Fruit fly (Drosophila melanogaster) whole organism, embryonic: ENCODE measurements around the gene yps.

Experiments
- BEAF-32 ChIP-seq: fragments of 200-800 bp; sonication (Bioruptor generic); optimal IDR thresholded peaks from 3 replicates; lab custom pipeline; 2017; ENCODE audit warnings: missing biosample characterization, missing genetic modification characterization, mild to moderate bottlenecking, moderate library complexity, missing genetic modification reagents
- CG10431 ChIP-seq: fragments of 200-800 bp; sonication (Bioruptor generic); optimal IDR thresholded peaks from 3 replicates; lab custom pipeline; 2018; ENCODE audit warnings: missing biosample characterization, mild to moderate bottlenecking, missing genetic modification characterization
- CG10543 ChIP-seq: fragments of 200-800 bp; sonication (Bioruptor generic); optimal IDR thresholded peaks from 3 replicates; lab custom pipeline; 2017; ENCODE audit warnings: missing biosample characterization, mild to moderate bottlenecking, missing genetic modification characterization, moderate library complexity
- CG12659 ChIP-seq: fragments of 200-800 bp; sonication (Bioruptor generic); optimal IDR thresholded peaks from 3 replicates; lab custom pipeline; 2017; ENCODE audit warnings: mild to moderate bottlenecking, missing biosample characterization, missing genetic modification reagents, missing genetic modification characterization
- CG14710 ChIP-seq: fragments of 200-800 bp; sonication (Bioruptor generic); optimal IDR thresholded peaks from 3 replicates; lab custom pipeline; 2019; ENCODE audit warnings: missing biosample characterization, mild to moderate bottlenecking, missing genetic modification characterization, moderate library complexity
- CG15011 ChIP-seq: fragments of 200-800 bp; sonication (Bioruptor generic); optimal IDR thresholded peaks from 3 replicates; lab custom pipeline; 2018; ENCODE audit warnings: missing biosample characterization, mild to moderate bottlenecking, missing genetic modification characterization
- CG17328 ChIP-seq: fragments of 200-800 bp; sonication (Bioruptor generic); IDR thresholded peaks from 2 replicates; pipeline ENCODE4 v1.3.6; 2022; ENCODE audit warnings: missing biosample characterization, missing genetic modification characterization
- CG17385 ChIP-seq: fragments of 200-800 bp; sonication (Bioruptor generic); optimal IDR thresholded peaks from 3 replicates; lab custom pipeline; 2018; ENCODE audit warnings: missing biosample characterization, mild to moderate bottlenecking, missing genetic modification characterization
- CG17612 ChIP-seq: fragments of 200-800 bp; sonication (Bioruptor generic); IDR thresholded peaks from 2 replicates; pipeline ENCODE4 v1.3.6; 2022; ENCODE audit warnings: missing biosample characterization, missing genetic modification characterization
- CG17912 ChIP-seq: fragments of 200-800 bp; sonication (Bioruptor generic); optimal IDR thresholded peaks from 2 replicates; lab custom pipeline; 2018; ENCODE audit warnings: missing biosample characterization, mild to moderate bottlenecking, missing genetic modification characterization
- CG18011 ChIP-seq: fragments of 200-800 bp; sonication (Bioruptor generic); optimal IDR thresholded peaks from 2 replicates; lab custom pipeline; 2017; ENCODE audit warnings: missing biosample characterization, missing genetic modification characterization, mild to moderate bottlenecking, moderate library complexity, missing genotype
- CG31365 ChIP-seq: fragments of 200-800 bp; sonication (Bioruptor generic); optimal IDR thresholded peaks from 2 replicates; lab custom pipeline; 2018; ENCODE audit warnings: missing biosample characterization, mild to moderate bottlenecking, missing genetic modification characterization
- CG32767 ChIP-seq: fragments of 200-800 bp; sonication (Bioruptor generic); IDR thresholded peaks from 2 replicates; pipeline ENCODE4 v1.3.6; 2022; ENCODE audit warnings: missing biosample characterization, missing genetic modification characterization
- CG32772 ChIP-seq: fragments of 200-800 bp; sonication (Bioruptor generic); IDR thresholded peaks from 2 replicates; pipeline ENCODE4 v1.3.6; 2022; ENCODE audit warnings: missing biosample characterization, missing genetic modification characterization
- CG4617 ChIP-seq: fragments of 200-800 bp; sonication (Bioruptor generic); optimal IDR thresholded peaks from 3 replicates; lab custom pipeline; 2016; ENCODE audit warnings: missing biosample characterization, missing genetic modification characterization, borderline replicate concordance
- CG4707 ChIP-seq: fragments of 200-800 bp; sonication (Bioruptor generic); optimal IDR thresholded peaks from 2 replicates; lab custom pipeline; 2018; ENCODE audit warnings: missing biosample characterization, mild to moderate bottlenecking, missing genetic modification characterization, moderate library complexity
- CG5245 ChIP-seq: fragments of 200-800 bp; sonication (Bioruptor generic); optimal IDR thresholded peaks from 3 replicates; lab custom pipeline; 2016; ENCODE audit warnings: missing biosample characterization, missing genetic modification characterization
- CG6254 ChIP-seq: fragments of 200-800 bp; sonication (Bioruptor generic); optimal IDR thresholded peaks from 3 replicates; lab custom pipeline; 2017; ENCODE audit warnings: mild to moderate bottlenecking, missing biosample characterization, missing genetic modification reagents, missing genetic modification characterization
- CG6683 ChIP-seq: fragments of 200-800 bp; sonication (Bioruptor generic); optimal IDR thresholded peaks from 2 replicates; lab custom pipeline; 2017; ENCODE audit warnings: missing biosample characterization, mild to moderate bottlenecking, missing genetic modification characterization, missing genetic modification reagents
- CG8944 ChIP-seq: fragments of 200-800 bp; sonication (Bioruptor generic); optimal IDR thresholded peaks from 3 replicates; lab custom pipeline; 2016; ENCODE audit warnings: missing biosample characterization, missing genetic modification characterization
- Deaf1 ChIP-seq: fragments of 200-800 bp; optimal IDR thresholded peaks from 3 replicates; lab custom pipeline; 2019; ENCODE audit warnings: missing biosample characterization, mild to moderate bottlenecking, missing genetic modification characterization, moderate library complexity
- Dll ChIP-seq: fragments of 200-800 bp; sonication (Bioruptor generic); IDR thresholded peaks from 4 replicates; pipeline ENCODE4 v1.3.6; 2022; ENCODE audit warnings: missing biosample characterization, missing genetic modification characterization; ENCODE audit not compliant: partially characterized antibody
- H2.0 ChIP-seq: fragments of 200-800 bp; sonication (Bioruptor generic); IDR thresholded peaks from 2 replicates; pipeline ENCODE4 v1.3.6; 2022; ENCODE audit warnings: missing biosample characterization, missing genetic modification characterization
- HLH3B ChIP-seq: fragments of 200-800 bp; sonication (Bioruptor generic); IDR thresholded peaks from 2 replicates; pipeline ENCODE4 v1.3.6; 2022; ENCODE audit warnings: missing biosample characterization, missing genetic modification characterization
- HLH4C ChIP-seq: fragments of 200-800 bp; sonication (Bioruptor generic); IDR thresholded peaks from 3 replicates; pipeline ENCODE4 v1.3.6; 2022; ENCODE audit warnings: missing biosample characterization, missing genetic modification characterization; ENCODE audit not compliant: partially characterized antibody
- MBD-R2 ChIP-seq: fragments of 200-800 bp; sonication (Bioruptor generic); IDR thresholded peaks from 2 replicates; pipeline ENCODE4 v1.3.6; 2022; ENCODE audit warnings: missing biosample characterization, missing genetic modification characterization
- NC2α ChIP-seq: fragments of 200-800 bp; sonication (Bioruptor generic); optimal IDR thresholded peaks from 2 replicates; lab custom pipeline; 2016; ENCODE audit warnings: missing biosample characterization, missing genetic modification characterization
- Nf-YA ChIP-seq: fragments of 200-800 bp; sonication (Bioruptor generic); IDR thresholded peaks from 2 replicates; pipeline ENCODE4 v1.3.6; 2022; ENCODE audit warnings: missing biosample characterization, missing genetic modification characterization
- Nf-YB ChIP-seq: fragments of 200-800 bp; sonication (Bioruptor generic); optimal IDR thresholded peaks from 3 replicates; lab custom pipeline; 2019; ENCODE audit warnings: missing biosample characterization, mild to moderate bottlenecking, missing genetic modification characterization, moderate library complexity
- Oaz ChIP-seq: fragments of 200-800 bp; sonication (Bioruptor generic); IDR thresholded peaks from 2 replicates; pipeline ENCODE4 v1.3.6; 2022; ENCODE audit warnings: missing biosample characterization, missing genetic modification characterization
- Opbp ChIP-seq: fragments of 200-800 bp; sonication (Bioruptor generic); IDR thresholded peaks from 3 replicates; pipeline ENCODE4 v1.3.6; 2022; ENCODE audit warnings: missing biosample characterization, missing genetic modification characterization; ENCODE audit not compliant: partially characterized antibody
- Side ChIP-seq: fragments of 200-800 bp; sonication (Bioruptor generic); optimal IDR thresholded peaks from 2 replicates; lab custom pipeline; 2016; ENCODE audit warnings: missing biosample characterization, missing genetic modification characterization
- Spps ChIP-seq: fragments of 200-800 bp; sonication (Bioruptor generic); optimal IDR thresholded peaks from 2 replicates; lab custom pipeline; 2018; ENCODE audit warnings: missing biosample characterization, mild to moderate bottlenecking, missing genetic modification characterization
- ab ChIP-seq: fragments of 200-800 bp; sonication (Bioruptor generic); optimal IDR thresholded peaks from 2 replicates; lab custom pipeline; 2016; ENCODE audit warnings: missing biosample characterization, missing genetic modification characterization
- btn ChIP-seq: fragments of 200-800 bp; sonication (Bioruptor generic); optimal IDR thresholded peaks from 2 replicates; lab custom pipeline; 2016; ENCODE audit warnings: missing biosample characterization, missing genetic modification characterization
- dpn ChIP-seq, 2 experiments: fragments of 200-800 bp; sonication (Bioruptor generic); optimal IDR thresholded peaks; 3 replicates each; lab custom pipeline; 2016; ENCODE audit warnings: missing biosample characterization in 2 of 2, missing genetic modification characterization in 2 of 2
- en ChIP-seq: fragments of 200-800 bp; sonication (Bioruptor generic); optimal IDR thresholded peaks from 2 replicates; lab custom pipeline; 2016; ENCODE audit warnings: missing biosample characterization, missing genetic modification characterization
- gfzf ChIP-seq: fragments of 200-800 bp; sonication (Bioruptor generic); optimal IDR thresholded peaks from 2 replicates; lab custom pipeline; 2016; ENCODE audit warnings: missing biosample characterization, mild to moderate bottlenecking, missing genetic modification characterization, moderate library complexity
- h ChIP-seq: fragments of >200 bp; optimal IDR thresholded peaks from 2 replicates; lab custom pipeline; 2017
- lilli ChIP-seq: fragments of 200-800 bp; sonication (Bioruptor generic); optimal IDR thresholded peaks from 3 replicates; lab custom pipeline; 2016; ENCODE audit warnings: missing biosample characterization, missing genetic modification characterization
- mld ChIP-seq: fragments of 200-800 bp; sonication (Bioruptor generic); IDR thresholded peaks from 3 replicates; pipeline ENCODE4 v1.3.6; 2022; ENCODE audit warnings: missing biosample characterization, missing genetic modification characterization; ENCODE audit not compliant: partially characterized antibody
- nmo ChIP-seq: fragments of 200-800 bp; sonication (Bioruptor generic); optimal IDR thresholded peaks from 2 replicates; lab custom pipeline; 2018; ENCODE audit warnings: missing biosample characterization, mild to moderate bottlenecking, missing genetic modification characterization, moderate library complexity
- pros ChIP-seq: fragments of 200-800 bp; sonication (Bioruptor generic); optimal IDR thresholded peaks from 3 replicates; lab custom pipeline; 2019; ENCODE audit warnings: missing biosample characterization, mild to moderate bottlenecking, missing genetic modification characterization, moderate library complexity
- seq ChIP-seq: fragments of 200-800 bp; sonication (Bioruptor generic); IDR thresholded peaks from 2 replicates; pipeline ENCODE4 v1.3.6; 2022; ENCODE audit warnings: missing biosample characterization, missing genetic modification characterization
- tgo ChIP-seq: fragments of 200-800 bp; sonication (Bioruptor generic); IDR thresholded peaks from 3 replicates; pipeline ENCODE4 v1.3.6; 2022; ENCODE audit warnings: missing biosample characterization, missing genetic modification characterization
- tin ChIP-seq: fragments of 200-800 bp; sonication (Bioruptor generic); optimal IDR thresholded peaks from 3 replicates; lab custom pipeline; 2016; ENCODE audit warnings: missing biosample characterization, missing genetic modification characterization
- toy ChIP-seq: fragments of 200-800 bp; sonication (Bioruptor generic); IDR thresholded peaks from 2 replicates; pipeline ENCODE4 v1.3.6; 2022; ENCODE audit warnings: missing biosample characterization, missing genetic modification characterization
- wdn ChIP-seq: fragments of 200-800 bp; sonication (Bioruptor generic); IDR thresholded peaks from 2 replicates; pipeline ENCODE4 v1.3.6; 2022; ENCODE audit warnings: missing biosample characterization, missing genetic modification characterization
- zf30C ChIP-seq: fragments of 200-800 bp; sonication (Bioruptor generic); optimal IDR thresholded peaks from 3 replicates; lab custom pipeline; 2018; ENCODE audit warnings: missing biosample characterization, mild to moderate bottlenecking, missing genetic modification characterization

Gene yps

DNA sequence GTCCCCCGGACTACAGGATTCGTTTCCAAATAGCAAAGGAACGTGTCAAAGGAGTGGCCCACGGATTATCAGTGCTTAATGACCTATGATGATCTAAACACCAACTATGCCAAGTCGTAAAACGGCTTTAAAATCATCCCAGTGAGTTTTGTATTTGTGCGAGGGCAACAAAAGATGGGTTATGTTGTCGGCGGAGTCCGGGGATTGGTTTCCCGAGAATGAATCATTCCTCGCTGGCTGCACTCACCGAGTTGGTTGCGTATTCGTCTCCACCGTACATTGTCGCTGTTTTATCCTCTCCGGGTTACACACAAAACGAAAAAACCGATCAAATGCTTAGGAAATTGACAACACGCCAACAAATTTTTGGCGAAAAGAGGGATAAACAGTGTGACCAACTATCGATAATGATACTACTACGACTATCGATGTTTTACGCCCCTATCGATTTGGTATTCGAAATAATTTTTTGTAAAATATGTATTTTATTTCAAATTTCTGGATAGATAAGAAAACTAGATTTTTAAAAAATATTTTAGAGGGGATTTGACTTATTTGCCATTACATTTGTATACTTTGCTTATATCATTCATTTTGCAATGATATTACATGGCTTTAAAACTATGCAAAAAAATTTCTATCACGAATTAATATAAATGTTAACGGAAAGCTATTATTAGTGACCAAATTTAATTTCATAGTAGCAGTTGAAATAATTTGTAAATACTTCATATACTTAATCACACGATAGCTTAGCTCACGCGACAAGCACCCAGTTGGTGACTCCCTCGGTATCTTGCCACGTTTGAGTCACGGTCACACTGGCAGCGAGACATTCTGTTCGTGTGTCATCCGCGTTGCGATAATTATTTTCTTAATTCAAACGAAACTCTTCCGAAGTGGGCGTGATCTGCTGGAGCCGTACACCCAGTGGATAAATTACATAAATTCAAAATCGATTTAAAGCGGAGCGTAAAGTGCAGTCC is 21.1 kb upstream of the yps start, which contains the start of the genes eIF3l and Nrx-IV (continued):
- TF ChIP-seq CG10543 (GFP tag; lab: Kevin White, UChicago) (no peak), CG5245 (GFP tag; lab: Kevin White, UChicago) (no peak), pros (no peak), h (no peak), CG14710 (peak; percentile 60), CG6254 (GFP tag; lab: Kevin White, UChicago) (no peak), Spps (tag; lab: Kevin White, UChicago) (no peak), Oaz (no peak), CG32772 (GFP tag; lab: Robert Waterston, UW) (no peak), gfzf (GFP tag; lab: Kevin White, UChicago) (peak; percentile 81), ab (no peak), tgo (GFP tag; lab: Robert Waterston, UW) (no peak), seq (GFP tag; lab: Robert Waterston, UW) (no peak), CG17612 (GFP tag; lab: Robert Waterston, UW) (no peak), Nf-YB (GFP tag; lab: Kevin White, UChicago) (no peak), zf30C (GFP tag; lab: Kevin White, UChicago) (no peak), CG12659 (GFP tag; lab: Kevin White, UChicago) (peak; percentile 35), Side (no peak), en (GFP tag; lab: Kevin White, UChicago) (no peak), mld (no peak), lilli (GFP tag; lab: Kevin White, UChicago) (no peak), CG8944 (no peak), HLH4C (GFP tag; lab: Robert Waterston, UW) (peak; percentile 69), CG17385 (GFP tag; lab: Kevin White, UChicago) (no peak), tin (no peak), btn (GFP tag; lab: Kevin White, UChicago) (no peak), H2.0 (GFP tag; lab: Robert Waterston, UW) (no peak), Dll (GFP tag; lab: Robert Waterston, UW) (peak; percentile 83), CG4707 (GFP tag; lab: Kevin White, UChicago) (no peak), HLH3B (GFP tag; lab: Robert Waterston, UW) (no peak), Nf-YA (GFP tag; lab: Robert Waterston, UW) (no peak), NC2α (GFP tag; lab: Kevin White, UChicago) (no peak), wdn (no peak), CG15011 (GFP tag; lab: Kevin White, UChicago) (no peak), CG17328 (GFP tag; lab: Robert Waterston, UW) (no peak), CG17912 (GFP tag; lab: Kevin White, UChicago) (no peak), nmo (GFP tag; lab: Kevin White, UChicago) (peak; percentile 35), CG10431 (no peak), CG6683 (GFP tag; lab: Kevin White, UChicago) (no peak), CG4617 (GFP tag; lab: Kevin White, UChicago) (peak; percentile 47), toy (GFP tag; lab: Robert Waterston, UW) (no peak), MBD-R2 (GFP tag; lab: Robert Waterston, UW) (peak; percentile 15; the same call in 1 of the 2 replicates), Deaf1 (peak; percentile 61), CG32767 (GFP tag; lab: Robert Waterston, UW) (no peak), CG18011 (GFP tag; lab: Kevin White, UChicago) (no peak), dpn (GFP tag; optimal IDR thresholded peaks at IDR 0.05; lab: Kevin White, UChicago) (no peak), BEAF-32 (peak; percentile 88), Opbp (GFP tag; lab: Robert Waterston, UW) (peak; percentile 54), CG31365 (tag; lab: Kevin White, UChicago) (no peak)
